Worm (Caenorhabditis elegans) whole organism, L4 larva: Measurements from ENCODE around the gene T13C2.3.

Experiments
- F44E2.7 ChIP-seq: fragments of 200-800 bp; sonication (Bioruptor generic); IDR thresholded peaks from 2 replicates; pipeline ENCODE4 v2.1.2; 2022; ENCODE audit warnings: missing genetic modification characterization, missing compliant biosample characterization
- R02D3.7 ChIP-seq: fragments of 150-350 bp; sonication (generic microtip); optimal IDR thresholded peaks from 3 replicates; lab custom pipeline; 2014; ENCODE audit warnings: missing biosample characterization, missing genetic modification characterization
- T20F7.1 ChIP-seq: fragments of 200-800 bp; sonication (Bioruptor generic); optimal IDR thresholded peaks from 2 replicates; lab custom pipeline; 2018; ENCODE audit warnings: mild to moderate bottlenecking, missing genetic modification characterization, missing compliant biosample characterization
- Y75B8A.6 ChIP-seq: fragments of 200-800 bp; sonication (Bioruptor generic); IDR thresholded peaks from 2 replicates; pipeline ENCODE4 v1.3.6; 2022; ENCODE audit warnings: missing genetic modification reagents, missing genetic modification characterization, missing compliant biosample characterization
- aha-1 ChIP-seq: fragments of 150-350 bp; peaks from one replicate; lab custom pipeline; 2014; ENCODE audit warnings: missing biosample characterization, missing genetic modification characterization
- arid-1 ChIP-seq: fragments of 200-800 bp; sonication (Bioruptor generic); conservative IDR thresholded peaks from 2 replicates; pipeline ENCODE4 v1.3.6; 2022; ENCODE audit warnings: missing genetic modification reagents, missing genetic modification characterization, missing compliant biosample characterization
- attf-4 ChIP-seq: sonication (generic microtip); optimal IDR thresholded peaks from 3 replicates; lab custom pipeline; 2017; ENCODE audit warnings: missing biosample characterization, missing genetic modification characterization
- ceh-20 ChIP-seq: fragments of 200-800 bp; sonication (Bioruptor generic); IDR thresholded peaks from 2 replicates; pipeline ENCODE4 v1.3.6; 2022; ENCODE audit warnings: missing genetic modification reagents, missing genetic modification characterization, missing compliant biosample characterization
- ces-1 ChIP-seq: fragments of 150-350 bp; sonication (generic microtip); optimal IDR thresholded peaks from 4 replicates; lab custom pipeline; 2014; ENCODE audit warnings: missing biosample characterization, missing genetic modification reagents, missing genetic modification characterization
- cey-2 ChIP-seq: sonication (generic microtip); optimal IDR thresholded peaks from 3 replicates; lab custom pipeline; 2017; ENCODE audit warnings: missing genetic modification characterization, mild to moderate bottlenecking, missing compliant biosample characterization, antibody characterized with exemption, borderline replicate concordance; ENCODE audit not compliant: insufficient read depth
- daf-16 ChIP-seq, 3 experiments: sonication (generic microtip); optimal IDR thresholded peaks; 2 replicates each; lab custom pipeline; 2016 to 2017; ENCODE audit warnings: missing genetic modification characterization in 3 of 3, missing genetic modification reagents in 3 of 3, mild to moderate bottlenecking in 2 of 3, missing compliant biosample characterization in 2 of 3, missing biosample characterization in 1 of 3, moderate library complexity in 1 of 3
- dmd-6 ChIP-seq: fragments of 200-800 bp; sonication (Bioruptor generic); IDR thresholded peaks from 2 replicates; pipeline ENCODE4 v1.3.6; 2022; ENCODE audit warnings: missing genetic modification reagents, missing genetic modification characterization, missing compliant biosample characterization
- dve-1 ChIP-seq: sonication (generic microtip); optimal IDR thresholded peaks from 2 replicates; lab custom pipeline; 2017; ENCODE audit warnings: antibody characterized with exemption, mild to moderate bottlenecking, missing genetic modification characterization, missing compliant biosample characterization; ENCODE audit not compliant: insufficient read depth
- fkh-10 ChIP-seq: fragments of 150-350 bp; optimal IDR thresholded peaks from 2 replicates; lab custom pipeline; 2014; ENCODE audit warnings: missing biosample characterization, missing genetic modification reagents, missing genetic modification characterization
- gei-8 ChIP-seq: fragments of 200-800 bp; sonication (Bioruptor generic); optimal IDR thresholded peaks from 2 replicates; lab custom pipeline; 2018; ENCODE audit warnings: mild to moderate bottlenecking, missing genetic modification characterization, missing compliant biosample characterization
- hlh-11 ChIP-seq: fragments of 200-800 bp; sonication (Bioruptor generic); optimal IDR thresholded peaks from 2 replicates; lab custom pipeline; 2018; ENCODE audit warnings: mild to moderate bottlenecking, missing genetic modification characterization, missing compliant biosample characterization
- hlh-30 ChIP-seq: sonication (generic microtip); optimal IDR thresholded peaks from 2 replicates; lab custom pipeline; 2017; ENCODE audit warnings: antibody characterized with exemption, mild to moderate bottlenecking, missing genetic modification characterization, missing compliant biosample characterization; ENCODE audit not compliant: insufficient read depth
- hmg-1.1 ChIP-seq: fragments of 200-800 bp; sonication (Bioruptor generic); IDR thresholded peaks from 2 replicates; pipeline ENCODE4 v1.3.6; 2022; ENCODE audit warnings: missing genetic modification reagents, missing genetic modification characterization, missing compliant biosample characterization
- lin-29 ChIP-seq: fragments of 200-800 bp; sonication (Bioruptor generic); IDR thresholded peaks from 2 replicates; pipeline ENCODE4 v1.3.6; 2022; ENCODE audit warnings: missing genetic modification reagents, missing genetic modification characterization, missing compliant biosample characterization
- lsy-2 ChIP-seq, 2 experiments: fragments of 150-350 bp in 1 of 2; sonication (generic microtip) in 1 of 2; optimal IDR thresholded peaks; 2 replicates each; lab custom pipeline; 2014 to 2017; ENCODE audit warnings: missing biosample characterization in 2 of 2, missing genetic modification characterization in 2 of 2
- mdl-1 ChIP-seq, 2 experiments: fragments of 150-350 bp in 1 of 2; sonication (generic microtip) in 1 of 2; optimal IDR thresholded peaks; 2 replicates each; lab custom pipeline; 2014 to 2017; ENCODE audit warnings: missing biosample characterization in 2 of 2, missing genetic modification characterization in 2 of 2
- mep-1 ChIP-seq: fragments of 150-350 bp; sonication (generic microtip); optimal IDR thresholded peaks from 3 replicates; lab custom pipeline; 2014; ENCODE audit warnings: missing biosample characterization, missing genetic modification characterization
- mes-2 ChIP-seq: sonication (generic microtip); optimal IDR thresholded peaks from 2 replicates; lab custom pipeline; 2016; ENCODE audit warnings: missing genotype, mild to moderate bottlenecking, missing genetic modification characterization, missing compliant biosample characterization; ENCODE audit not compliant: poor library complexity, severe bottlenecking
- mxl-2 ChIP-seq: fragments of 200-800 bp; sonication (Bioruptor generic); conservative IDR thresholded peaks from 2 replicates; pipeline ENCODE4 v1.3.6; 2022; ENCODE audit warnings: missing genetic modification reagents, missing genetic modification characterization, missing compliant biosample characterization
- mxl-3 ChIP-seq: fragments of 200-800 bp; sonication (Bioruptor generic); optimal IDR thresholded peaks from 2 replicates; lab custom pipeline; 2018; ENCODE audit warnings: mild to moderate bottlenecking, missing genetic modification characterization, missing compliant biosample characterization
- nhr-102 ChIP-seq: sonication (generic microtip); optimal IDR thresholded peaks from 2 replicates; lab custom pipeline; 2016; ENCODE audit warnings: mild to moderate bottlenecking, missing genetic modification characterization, moderate library complexity, missing compliant biosample characterization
- nhr-11 ChIP-seq: fragments of 150-350 bp; optimal IDR thresholded peaks from 2 replicates; lab custom pipeline; 2014; ENCODE audit warnings: missing biosample characterization, missing genetic modification characterization
- nhr-25 ChIP-seq: sonication (generic microtip); optimal IDR thresholded peaks from 2 replicates; lab custom pipeline; 2017; ENCODE audit warnings: missing genetic modification characterization, mild to moderate bottlenecking, missing compliant biosample characterization, antibody characterized with exemption, moderate library complexity, borderline replicate concordance; ENCODE audit not compliant: insufficient read depth
- nhr-28 ChIP-seq: fragments of 150-350 bp; optimal IDR thresholded peaks from 2 replicates; lab custom pipeline; 2014; ENCODE audit warnings: missing biosample characterization, missing genetic modification characterization
- nhr-48 ChIP-seq: sonication (generic microtip); optimal IDR thresholded peaks from 2 replicates; lab custom pipeline; 2016; ENCODE audit warnings: mild to moderate bottlenecking, missing genetic modification characterization, missing compliant biosample characterization
- nhr-77 ChIP-seq: fragments of 150-350 bp; optimal IDR thresholded peaks from 2 replicates; lab custom pipeline; 2014; ENCODE audit warnings: missing biosample characterization, missing genetic modification characterization
- php-3 ChIP-seq: fragments of 200-800 bp; sonication (Bioruptor generic); IDR thresholded peaks from 2 replicates; pipeline ENCODE4 v1.3.6; 2022; ENCODE audit warnings: missing genetic modification reagents, missing genetic modification characterization, missing compliant biosample characterization
- pqm-1 ChIP-seq: sonication (generic microtip); optimal IDR thresholded peaks from 2 replicates; lab custom pipeline; 2017; ENCODE audit warnings: missing biosample characterization, missing genetic modification characterization
- rbr-2 ChIP-seq: sonication (generic microtip); optimal IDR thresholded peaks from 2 replicates; lab custom pipeline; 2016; ENCODE audit warnings: missing genotype, missing genetic modification characterization, missing compliant biosample characterization
- sdz-12 ChIP-seq: fragments of 200-800 bp; sonication (Bioruptor generic); optimal IDR thresholded peaks from 2 replicates; lab custom pipeline; 2018; ENCODE audit warnings: mild to moderate bottlenecking, missing genetic modification characterization, missing compliant biosample characterization
- snpc-1.2 ChIP-seq: fragments of 200-800 bp; sonication (Bioruptor generic); IDR thresholded peaks from 2 replicates; pipeline ENCODE4 v1.3.6; 2022; ENCODE audit warnings: missing genetic modification reagents, missing genetic modification characterization, missing compliant biosample characterization
- spr-1 ChIP-seq: sonication (generic microtip); optimal IDR thresholded peaks from 2 replicates; lab custom pipeline; 2016; ENCODE audit warnings: mild to moderate bottlenecking, missing genetic modification characterization, missing compliant biosample characterization
- tra-1 ChIP-seq: fragments of 200-800 bp; sonication (Bioruptor generic); IDR thresholded peaks from 2 replicates; pipeline ENCODE4 v1.3.6; 2022; ENCODE audit warnings: missing genetic modification reagents, missing genetic modification characterization, missing compliant biosample characterization
- unc-62 ChIP-seq, 3 experiments: fragments of 150-350 bp in 1 of 3; sonication (generic microtip); optimal IDR thresholded peaks in 2 of 3; peaks in 1 of 3; 1 replicate in 1 of 3; 2 replicates in 2 of 3; lab custom pipeline; 2014 to 2017; ENCODE audit warnings: missing biosample characterization in 3 of 3, missing genetic modification characterization in 3 of 3, missing genetic modification reagents in 3 of 3, missing genotype in 1 of 3
- zip-11 ChIP-seq: fragments of 200-800 bp; sonication (Bioruptor generic); IDR thresholded peaks from 2 replicates; pipeline ENCODE4 v1.3.6; 2022; ENCODE audit warnings: missing genetic modification characterization, missing compliant biosample characterization

Gene T13C2.3

ce11 chrII:6821118-6821517 is 32.1 kb downstream of the T13C2.3 start:
- peak; percentile 37 for TF ChIP-seq nhr-28 (tag; lab: Kevin White, UChicago)
- peak; percentile 20 for TF ChIP-seq mep-1 (tag; lab: Kevin White, UChicago)
- no peak for TF ChIP-seq Y75B8A.6 (GFP tag; lab: Robert Waterston, UW)
- TF ChIP-seq hlh-11, result peak; percentile 14
- peak in 1 of 2 experiments; percentile 12 for TF ChIP-seq mdl-1 (tag; optimal IDR thresholded peaks at IDR 0.05; lab: Kevin White, UChicago)
- peak in 1 of 2 experiments; percentile 62 for TF ChIP-seq lsy-2 (tag; optimal IDR thresholded peaks at IDR 0.05; lab: Kevin White, UChicago)
- no peak for TF ChIP-seq nhr-102 (tag; lab: Kevin White, UChicago)
- TF ChIP-seq hlh-30 (tag; lab: Kevin White, UChicago), result peak; percentile 42
- no peak for TF ChIP-seq nhr-11 (tag; lab: Kevin White, UChicago)
- peak; percentile 67 for TF ChIP-seq nhr-25 (tag; lab: Kevin White, UChicago)
- TF ChIP-seq, all 104 proteins: peak for 7

DNA sequence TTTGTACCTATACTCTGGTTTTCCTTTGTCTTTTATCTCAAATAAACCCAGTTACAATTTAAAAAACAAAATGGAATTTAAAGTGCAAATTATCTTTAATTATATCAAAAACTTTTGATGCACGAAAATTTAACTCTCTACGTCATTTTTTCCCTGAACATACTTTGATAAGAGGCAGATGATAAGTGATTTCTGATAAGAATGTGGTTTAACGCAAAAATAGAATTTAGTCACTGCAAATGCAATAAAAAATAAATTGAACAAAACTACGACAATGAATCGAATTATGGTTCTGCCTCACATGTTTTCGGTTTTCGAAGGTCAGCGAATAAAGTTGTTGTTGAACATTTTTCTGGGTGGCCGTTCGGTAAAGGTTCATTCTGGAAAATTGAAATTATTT is 32.8 kb downstream of the T13C2.3 start:
- TF ChIP-seq sdz-12 (GFP tag; lab: Kevin White, UChicago) (no peak), snpc-1.2 (GFP tag; lab: Robert Waterston, UW) (no peak), hlh-11 (peak; percentile 15), pqm-1 (tag; lab: Kevin White, UChicago) (peak; percentile 82), daf-16 (GFP tag; optimal IDR thresholded peaks at IDR 0.05; lab: Kevin White, UChicago) (no peak), daf-16 (tag; optimal IDR thresholded peaks at IDR 0.05; lab: Kevin White, UChicago) (peak; percentile 61), tra-1 (GFP tag; lab: Robert Waterston, UW) (peak; percentile 86), dve-1 (tag; lab: Kevin White, UChicago) (peak; percentile 32), php-3 (GFP tag; lab: Robert Waterston, UW) (0 out of 2 replicates have a peak, but pooled peaks have one; percentile 21), lsy-2 (tag; optimal IDR thresholded peaks at IDR 0.05; lab: Kevin White, UChicago) (peak in 1 of 2 experiments; percentile 40), fkh-10 (GFP tag; lab: Kevin White, UChicago) (peak; percentile 35), unc-62 (GFP tag; optimal IDR thresholded peaks at IDR 0.05 in 1 of 2; lab: Kevin White, UChicago) (peak in 1 of 2 experiments; percentile 28), unc-62 (tag; optimal IDR thresholded peaks at IDR 0.05; lab: Kevin White, UChicago) (no peak), ces-1 (GFP tag; lab: Kevin White, UChicago) (peak; percentile 65), dmd-6 (GFP tag; lab: Robert Waterston, UW) (peak; percentile 66), nhr-28 (tag; lab: Kevin White, UChicago) (peak; percentile 79), nhr-77 (tag; lab: Kevin White, UChicago) (peak; percentile 74), lin-29 (GFP tag; lab: Robert Waterston, UW) (no peak), mxl-3 (GFP tag; lab: Kevin White, UChicago) (no peak)

- peak; percentile 97 for TF ChIP-seq aha-1 (tag; lab: Kevin White, UChicago)
- TF ChIP-seq mxl-2 (GFP tag; lab: Robert Waterston, UW), result no peak
- TF ChIP-seq nhr-11 (tag; lab: Kevin White, UChicago), result peak; percentile 64
- no peak for TF ChIP-seq F44E2.7
- peak; percentile 68 for TF ChIP-seq hlh-30 (tag; lab: Kevin White, UChicago)
- TF ChIP-seq T20F7.1 (GFP tag; lab: Kevin White, UChicago), result no peak
- TF ChIP-seq ceh-20 (GFP tag; lab: Robert Waterston, UW), result peak; percentile 60; the same call in 1 of the 2 replicates
- TF ChIP-seq dve-1 (tag; lab: Kevin White, UChicago), result peak; percentile 71
- TF ChIP-seq R02D3.7, result no peak
- TF ChIP-seq tra-1 (GFP tag; lab: Robert Waterston, UW), result peak; percentile 94
- no peak for TF ChIP-seq snpc-1.2 (GFP tag; lab: Robert Waterston, UW)
- 0 out of 2 replicates have a peak, but pooled peaks have one; percentile 20 for TF ChIP-seq hmg-1.1 (GFP tag; lab: Robert Waterston, UW)
- peak in 1 of 2 experiments; percentile 99 for TF ChIP-seq unc-62 (GFP tag; optimal IDR thresholded peaks at IDR 0.05 in 1 of 2; lab: Kevin White, UChicago)
- no peak for TF ChIP-seq unc-62 (tag; optimal IDR thresholded peaks at IDR 0.05; lab: Kevin White, UChicago)
- TF ChIP-seq hlh-11, result peak; percentile 89
- peak; percentile 61 for TF ChIP-seq mep-1 (tag; lab: Kevin White, UChicago)
- TF ChIP-seq rbr-2 (tag; lab: Kevin White, UChicago), result no peak
- no peak for TF ChIP-seq sdz-12 (GFP tag; lab: Kevin White, UChicago)
- TF ChIP-seq dmd-6 (GFP tag; lab: Robert Waterston, UW), result peak; percentile 80
- TF ChIP-seq arid-1 (GFP tag; lab: Robert Waterston, UW), result no peak
- peak; percentile 13 for TF ChIP-seq gei-8 (GFP tag; lab: Kevin White, UChicago)
- TF ChIP-seq lsy-2 (tag; optimal IDR thresholded peaks at IDR 0.05; lab: Kevin White, UChicago), result peak; percentile 58 to 64
- TF ChIP-seq mes-2 (tag; lab: Kevin White, UChicago), result peak; percentile 46
- TF ChIP-seq zip-11, result no peak
- TF ChIP-seq daf-16 (GFP tag; optimal IDR thresholded peaks at IDR 0.05; lab: Kevin White, UChicago), result peak in 1 of 2 experiments; percentile 44
- peak; percentile 30 for TF ChIP-seq daf-16 (tag; optimal IDR thresholded peaks at IDR 0.05; lab: Kevin White, UChicago)
- TF ChIP-seq cey-2 (tag; lab: Kevin White, UChicago), result peak; percentile 87
- peak; percentile 78 for TF ChIP-seq nhr-48
- TF ChIP-seq nhr-28 (tag; lab: Kevin White, UChicago), result peak; percentile 92
- TF ChIP-seq spr-1 (tag; lab: Kevin White, UChicago), result no peak
- peak; percentile 80 for TF ChIP-seq pqm-1 (tag; lab: Kevin White, UChicago)
- peak; percentile 87 for TF ChIP-seq mxl-3 (GFP tag; lab: Kevin White, UChicago)
- no peak for TF ChIP-seq attf-4
Measured at ce11 chrII:6822347-6822746, 33.3 kb downstream of the T13C2.3 start.
